Fruit fly (Drosophila melanogaster) whole organism, prepupa: Measurements from ENCODE around the gene Rsph3.

Experiments
- Blimp-1 ChIP-seq: fragments of 200-800 bp; sonication (Bioruptor generic); optimal IDR thresholded peaks from 3 replicates; lab custom pipeline; 2017; ENCODE audit warnings: missing biosample characterization, missing genetic modification characterization, mild to moderate bottlenecking, moderate library complexity, missing genetic modification reagents
- CG11762 ChIP-seq: fragments of 200-800 bp; sonication (Bioruptor generic); optimal IDR thresholded peaks from 3 replicates; lab custom pipeline; 2016; ENCODE audit warnings: missing biosample characterization, missing genetic modification characterization; ENCODE audit not compliant: insufficient read depth
- CG11902 ChIP-seq: fragments of 200-800 bp; sonication (Bioruptor generic); optimal IDR thresholded peaks from 3 replicates; lab custom pipeline; 2016; ENCODE audit warnings: missing biosample characterization, missing genetic modification characterization
- CG1621 ChIP-seq: fragments of 200-800 bp; sonication (Bioruptor generic); optimal IDR thresholded peaks from 3 replicates; lab custom pipeline; 2018; ENCODE audit warnings: missing biosample characterization, mild to moderate bottlenecking, missing genetic modification characterization
- CG16779 ChIP-seq: fragments of 200-800 bp; sonication (Bioruptor generic); optimal IDR thresholded peaks from 3 replicates; lab custom pipeline; 2017; ENCODE audit warnings: missing biosample characterization, mild to moderate bottlenecking, missing genetic modification characterization
- CG3032 ChIP-seq: fragments of 200-800 bp; optimal IDR thresholded peaks from 2 replicates; lab custom pipeline; 2019; ENCODE audit warnings: missing biosample characterization, mild to moderate bottlenecking, missing genetic modification characterization, moderate library complexity
- CG34406 ChIP-seq: fragments of 200-800 bp; sonication (Bioruptor generic); optimal IDR thresholded peaks from 3 replicates; lab custom pipeline; 2016; ENCODE audit warnings: missing biosample characterization, missing genetic modification characterization
- CG3919 ChIP-seq: fragments of 200-800 bp; sonication (Bioruptor generic); optimal IDR thresholded peaks from 3 replicates; lab custom pipeline; 2016; ENCODE audit warnings: missing biosample characterization, missing genetic modification characterization
- CG6163 ChIP-seq: fragments of 200-800 bp; sonication (Bioruptor generic); IDR thresholded peaks from 3 replicates; pipeline ENCODE4 v1.3.6; 2022; ENCODE audit warnings: missing biosample characterization, missing genetic modification characterization
- CG6276 ChIP-seq: fragments of 200-800 bp; sonication (Bioruptor generic); optimal IDR thresholded peaks from 2 replicates; lab custom pipeline; 2017; ENCODE audit warnings: missing biosample characterization, mild to moderate bottlenecking, missing genetic modification characterization
- CG6808 ChIP-seq: fragments of 200-800 bp; sonication (Bioruptor generic); optimal IDR thresholded peaks from 3 replicates; lab custom pipeline; 2017; ENCODE audit warnings: missing biosample characterization, missing genetic modification characterization, mild to moderate bottlenecking, moderate library complexity, missing genetic modification reagents
- CG6854 ChIP-seq: fragments of 200-800 bp; sonication (Bioruptor generic); optimal IDR thresholded peaks from 2 replicates; lab custom pipeline; 2017; ENCODE audit warnings: missing biosample characterization, mild to moderate bottlenecking, missing genetic modification characterization
- Eip75B ChIP-seq: fragments of 200-800 bp; sonication (Bioruptor generic); optimal IDR thresholded peaks from 3 replicates; lab custom pipeline; 2016; ENCODE audit warnings: missing biosample characterization, missing genetic modification characterization
- Eip78C ChIP-seq: fragments of 200-800 bp; sonication (Bioruptor generic); peaks from one replicate; lab custom pipeline; 2016; ENCODE audit warnings: missing biosample characterization, missing genetic modification characterization
- Eip93F ChIP-seq: fragments of 200-800 bp; sonication (Bioruptor generic); optimal IDR thresholded peaks from 2 replicates; lab custom pipeline; 2016; ENCODE audit warnings: missing biosample characterization, mild to moderate bottlenecking, missing genetic modification characterization
- Ets21C ChIP-seq: fragments of 200-800 bp; sonication (Bioruptor generic); optimal IDR thresholded peaks from 3 replicates; lab custom pipeline; 2016; ENCODE audit warnings: missing biosample characterization, missing genetic modification characterization
- Ets96B ChIP-seq: fragments of 200-800 bp; optimal IDR thresholded peaks from 2 replicates; lab custom pipeline; 2019; ENCODE audit warnings: missing biosample characterization, mild to moderate bottlenecking, missing genetic modification characterization, moderate library complexity
- Gug ChIP-seq: fragments of 200-800 bp; sonication (Bioruptor generic); IDR thresholded peaks from 2 replicates; pipeline ENCODE4 v1.3.6; 2022; ENCODE audit warnings: missing biosample characterization, missing genetic modification characterization
- Hr38 ChIP-seq: sonication (Bioruptor generic); optimal IDR thresholded peaks from 2 replicates; lab custom pipeline; 2016; ENCODE audit warnings: missing biosample characterization, missing genetic modification characterization
- Hr39 ChIP-seq: fragments of 200-800 bp; sonication (Bioruptor generic); optimal IDR thresholded peaks from 2 replicates; lab custom pipeline; 2016; ENCODE audit warnings: missing biosample characterization, missing genetic modification characterization
- Hr4 ChIP-seq: fragments of 200-800 bp; sonication (Bioruptor generic); optimal IDR thresholded peaks from 3 replicates; lab custom pipeline; 2016; ENCODE audit warnings: missing biosample characterization, missing genetic modification characterization
- Sox15 ChIP-seq: fragments of 200-800 bp; sonication (Bioruptor generic); optimal IDR thresholded peaks from 3 replicates; lab custom pipeline; 2016; ENCODE audit warnings: missing biosample characterization, missing genetic modification characterization
- acj6 ChIP-seq: fragments of 200-800 bp; sonication (Bioruptor generic); optimal IDR thresholded peaks from 3 replicates; lab custom pipeline; 2016; ENCODE audit warnings: missing biosample characterization, missing genetic modification characterization
- eg ChIP-seq: fragments of 200-800 bp; sonication (Bioruptor generic); IDR thresholded peaks from 3 replicates; pipeline ENCODE4 v1.3.6; 2022; ENCODE audit warnings: missing biosample characterization, missing genetic modification characterization
- esn ChIP-seq: fragments of 200-800 bp; sonication (Bioruptor generic); optimal IDR thresholded peaks from 2 replicates; lab custom pipeline; 2016; ENCODE audit warnings: missing biosample characterization, mild to moderate bottlenecking, missing genetic modification characterization, moderate library complexity
- fd85E ChIP-seq: fragments of 200-800 bp; sonication (Bioruptor generic); optimal IDR thresholded peaks from 3 replicates; lab custom pipeline; 2016; ENCODE audit warnings: missing biosample characterization, missing genetic modification characterization
- fkh ChIP-seq: fragments of 200-800 bp; sonication (Bioruptor generic); optimal IDR thresholded peaks from 3 replicates; lab custom pipeline; 2017; ENCODE audit warnings: missing biosample characterization, mild to moderate bottlenecking, missing genetic modification characterization, moderate library complexity
- lz ChIP-seq: fragments of 200-800 bp; sonication (Bioruptor generic); optimal IDR thresholded peaks from 3 replicates; lab custom pipeline; 2016; ENCODE audit warnings: missing biosample characterization, missing genetic modification characterization
- net ChIP-seq: fragments of 200-800 bp; sonication (Bioruptor generic); optimal IDR thresholded peaks from 3 replicates; lab custom pipeline; 2016; ENCODE audit warnings: missing biosample characterization, missing genetic modification characterization
- spab ChIP-seq: fragments of 200-800 bp; sonication (Bioruptor generic); optimal IDR thresholded peaks from 2 replicates; lab custom pipeline; 2017; ENCODE audit warnings: missing biosample characterization, mild to moderate bottlenecking, missing genetic modification characterization, missing genetic modification reagents
- ss ChIP-seq, 2 experiments: fragments of 200-800 bp; sonication (Bioruptor generic); optimal IDR thresholded peaks; 2 replicates in 1 of 2; 3 replicates in 1 of 2; lab custom pipeline; 2017 to 2018; ENCODE audit warnings: mild to moderate bottlenecking in 2 of 2, missing biosample characterization in 2 of 2, missing genetic modification characterization in 2 of 2, moderate library complexity in 1 of 2
- svp ChIP-seq: fragments of 200-800 bp; sonication (Bioruptor generic); peaks from one replicate; lab custom pipeline; 2016; ENCODE audit warnings: missing biosample characterization, missing genetic modification characterization
- topi ChIP-seq: fragments of 200-800 bp; sonication (Bioruptor generic); optimal IDR thresholded peaks from 3 replicates; lab custom pipeline; 2016; ENCODE audit warnings: missing biosample characterization, missing genetic modification characterization

Rsph3 gene

dm6 chr3L:6742974-6743345 lies 20.1 kb downstream of the Rsph3 start, which contains the start of gene dikar (continued):
- TF ChIP-seq CG6276 (GFP tag; lab: Kevin White, UChicago) (no peak), Gug (GFP tag; lab: Robert Waterston, UW) (no peak), Ets96B (tag; lab: Kevin White, UChicago) (no peak), Hr39 (GFP tag; lab: Kevin White, UChicago) (no peak), ss (GFP tag; optimal IDR thresholded peaks at IDR 0.05; lab: Kevin White, UChicago) (peak in 1 of 2 experiments; percentile 3), acj6 (GFP tag; lab: Kevin White, UChicago) (peak; percentile 7), Blimp-1 (GFP tag; lab: Kevin White, UChicago) (no peak), Ets21C (no peak), svp (GFP tag; lab: Kevin White, UChicago) (no peak), Eip75B (peak; percentile 1), CG3919 (no peak), esn (GFP tag; lab: Kevin White, UChicago) (peak; percentile 15), CG3032 (peak; percentile 40), CG11762 (no peak), lz (GFP tag; lab: Kevin White, UChicago) (peak; percentile 48), Hr4 (GFP tag; lab: Kevin White, UChicago) (no peak), Hr38 (GFP tag; lab: Kevin White, UChicago) (no peak), Eip93F (GFP tag; lab: Kevin White, UChicago) (no peak), CG6808 (no peak), spab (no peak), CG16779 (no peak), CG6854 (GFP tag; lab: Kevin White, UChicago) (peak; percentile 32), Eip78C (GFP tag; lab: Kevin White, UChicago) (no peak)

- peak; percentile 94 for TF ChIP-seq CG6808
- TF ChIP-seq topi (GFP tag; lab: Kevin White, UChicago), result no peak
- no peak for TF ChIP-seq Ets96B (tag; lab: Kevin White, UChicago)
- TF ChIP-seq svp (GFP tag; lab: Kevin White, UChicago), result peak; percentile 100
- TF ChIP-seq CG16779, result peak; percentile 44
- peak; percentile 7 for TF ChIP-seq CG11902 (GFP tag; lab: Kevin White, UChicago)
- peak; percentile 77 for TF ChIP-seq CG6163 (GFP tag; lab: Robert Waterston, UW)
- peak; percentile 7 for TF ChIP-seq Blimp-1 (GFP tag; lab: Kevin White, UChicago)
- TF ChIP-seq eg (GFP tag; lab: Robert Waterston, UW), result 0 out of 3 replicates have a peak, but pooled peaks have one; percentile 19
- TF ChIP-seq, all 60 proteins: peak for 7
These were observed 20.8 kb downstream of the Rsph3 start for dm6 chr3L:6742110-6742718.

dm6 chr3L:6731077-6731476 lies 32.0 kb downstream of the Rsph3 start:
- TF ChIP-seq lz (GFP tag; lab: Kevin White, UChicago) (no peak), Eip75B (no peak)

DNA sequence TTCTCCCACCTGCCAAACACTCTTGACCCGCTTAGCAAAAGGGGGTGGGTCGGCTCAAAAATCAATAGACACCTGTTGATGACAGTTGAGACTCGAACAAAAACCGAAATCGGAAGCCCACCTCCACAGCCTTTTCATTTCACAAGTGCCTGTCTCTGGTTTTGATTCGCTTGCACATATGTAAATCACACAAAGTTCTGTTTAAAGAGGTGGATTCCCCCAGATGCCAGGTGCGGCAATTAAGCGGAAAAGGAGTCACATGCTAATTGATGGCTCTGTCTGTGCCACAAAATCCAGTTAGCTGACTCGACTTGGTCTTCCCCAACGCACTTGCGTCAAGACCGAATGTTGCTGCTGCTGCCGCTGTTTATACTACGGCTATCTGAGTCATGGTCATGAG lies 38.5 kb downstream of the Rsph3 start:
- TF ChIP-seq fkh (GFP tag; lab: Kevin White, UChicago) (no peak), net (no peak), eg (GFP tag; lab: Robert Waterston, UW) (no peak), CG6276 (GFP tag; lab: Kevin White, UChicago) (no peak), Sox15 (GFP tag; lab: Kevin White, UChicago) (no peak), Ets96B (tag; lab: Kevin White, UChicago) (no peak), CG6854 (GFP tag; lab: Kevin White, UChicago) (no peak), CG34406 (GFP tag; lab: Kevin White, UChicago) (no peak), topi (GFP tag; lab: Kevin White, UChicago) (no peak), CG1621 (no peak), acj6 (GFP tag; lab: Kevin White, UChicago) (no peak), ss (GFP tag; optimal IDR thresholded peaks at IDR 0.05; lab: Kevin White, UChicago) (no peak), CG3919 (no peak), fd85E (no peak)
- TF ChIP-seq, all 60 proteins: peak for 0
